Worm (Caenorhabditis elegans) whole organism, late embryonic: ENCODE results near the gene tag-89.

Source experiments
- F13H6.1 ChIP-seq: sonication (generic microtip); optimal IDR thresholded peaks from 2 replicates; lab custom pipeline; 2016; ENCODE audit warnings: missing genetic modification characterization, missing compliant biosample characterization
- elt-2 ChIP-seq: sonication (generic microtip); optimal IDR thresholded peaks from 2 replicates; lab custom pipeline; 2016; ENCODE audit warnings: missing genetic modification reagents, missing genetic modification characterization, missing compliant biosample characterization
- fkh-6 ChIP-seq: sonication (generic microtip); optimal IDR thresholded peaks from 2 replicates; lab custom pipeline; 2016; ENCODE audit warnings: missing genetic modification characterization, missing compliant biosample characterization
- hlh-15 ChIP-seq: sonication (generic microtip); optimal IDR thresholded peaks from 2 replicates; lab custom pipeline; 2016; ENCODE audit warnings: missing genetic modification characterization, missing compliant biosample characterization
- hlh-30 ChIP-seq: sonication (generic microtip); optimal IDR thresholded peaks from 2 replicates; lab custom pipeline; 2017; ENCODE audit warnings: antibody characterized with exemption, missing genetic modification characterization, missing compliant biosample characterization; ENCODE audit not compliant: insufficient read depth
- lin-11 ChIP-seq: fragments of 200-800 bp; sonication (Bioruptor generic); optimal IDR thresholded peaks from 2 replicates; lab custom pipeline; 2018; ENCODE audit warnings: mild to moderate bottlenecking, missing genetic modification characterization, missing compliant biosample characterization
- nfya-1 ChIP-seq: sonication (generic microtip); optimal IDR thresholded peaks from 2 replicates; lab custom pipeline; 2017; ENCODE audit warnings: missing genetic modification characterization, mild to moderate bottlenecking, missing compliant biosample characterization, antibody characterized with exemption, moderate library complexity
- nhr-11 ChIP-seq: fragments of 150-350 bp; optimal IDR thresholded peaks from 2 replicates; lab custom pipeline; 2014; ENCODE audit warnings: missing biosample characterization, missing genetic modification characterization
- npax-4 ChIP-seq: sonication (generic microtip); optimal IDR thresholded peaks from 2 replicates; lab custom pipeline; 2016; ENCODE audit warnings: missing genetic modification characterization, missing compliant biosample characterization
- pag-3 ChIP-seq: sonication (generic microtip); optimal IDR thresholded peaks from 2 replicates; lab custom pipeline; 2016; ENCODE audit warnings: missing compliant biosample characterization, missing genetic modification characterization, borderline replicate concordance
- pha-4 ChIP-seq: fragments of 150-350 bp; optimal IDR thresholded peaks from 2 replicates; lab custom pipeline; 2018; ENCODE audit warnings: missing biosample characterization, missing genetic modification reagents, missing genetic modification characterization
- sdc-2 ChIP-seq: sonication (generic microtip); optimal IDR thresholded peaks from 2 replicates; lab custom pipeline; 2016; ENCODE audit warnings: missing genotype, missing genetic modification characterization, missing compliant biosample characterization
- syd-9 ChIP-seq: sonication (generic microtip); optimal IDR thresholded peaks from 2 replicates; lab custom pipeline; 2016; ENCODE audit warnings: mild to moderate bottlenecking, missing genetic modification characterization, moderate library complexity, missing compliant biosample characterization
- zip-5 ChIP-seq: sonication (generic microtip); optimal IDR thresholded peaks from 2 replicates; lab custom pipeline; 2016; ENCODE audit warnings: missing genetic modification characterization, missing compliant biosample characterization

- TF ChIP-seq lin-11 (tag; lab: Kevin White, UChicago) (no peak), pag-3 (tag; lab: Kevin White, UChicago) (no peak), pha-4 (no peak), sdc-2 (tag; lab: Kevin White, UChicago) (no peak), F13H6.1 (tag; lab: Kevin White, UChicago) (no peak), zip-5 (no peak), elt-2 (tag; lab: Kevin White, UChicago) (no peak), fkh-6 (tag; lab: Kevin White, UChicago) (no peak), hlh-30 (tag; lab: Kevin White, UChicago) (no peak), syd-9 (tag; lab: Kevin White, UChicago) (no peak), npax-4 (tag; lab: Kevin White, UChicago) (no peak), nfya-1 (no peak), nhr-11 (tag; lab: Kevin White, UChicago) (no peak), hlh-15 (no peak)
These were observed 15.1 kb upstream of the tag-89 start, which contains the start of gene fbxb-76 for ce11 chrIV:11379254-11379653.
